Fruit fly (Drosophila melanogaster) whole organism, embryonic: ENCODE results near the gene CG5188.

Experiments
- CG10209 ChIP-seq: fragments of 200-800 bp; sonication (Bioruptor generic); optimal IDR thresholded peaks from 3 replicates; lab custom pipeline; 2017; ENCODE audit warnings: missing biosample characterization, mild to moderate bottlenecking, missing genetic modification characterization, missing genetic modification reagents
- CG1024 ChIP-seq: fragments of 200-800 bp; sonication (Bioruptor generic); IDR thresholded peaks from 2 replicates; pipeline ENCODE4 v1.3.6; 2022; ENCODE audit warnings: missing biosample characterization, missing genetic modification characterization
- CG10366 ChIP-seq: fragments of 200-800 bp; sonication (Bioruptor generic); IDR thresholded peaks from 2 replicates; pipeline ENCODE4 v1.3.6; 2022; ENCODE audit warnings: missing biosample characterization, missing genetic modification characterization
- CG11085 ChIP-seq: fragments of 200-800 bp; sonication (Bioruptor generic); IDR thresholded peaks from 2 replicates; pipeline ENCODE4 v1.3.6; 2022; ENCODE audit warnings: missing biosample characterization, missing genetic modification characterization
- CG12155 ChIP-seq: fragments of 200-800 bp; sonication (Bioruptor generic); optimal IDR thresholded peaks from 3 replicates; lab custom pipeline; 2016; ENCODE audit warnings: missing biosample characterization, missing genetic modification characterization
- CG14441 ChIP-seq: fragments of 200-800 bp; sonication (Bioruptor generic); IDR thresholded peaks from 2 replicates; pipeline ENCODE4 v1.3.6; 2022; ENCODE audit warnings: missing biosample characterization, missing genetic modification characterization
- CG14965 ChIP-seq: fragments of 200-800 bp; sonication (Bioruptor generic); optimal IDR thresholded peaks from 2 replicates; lab custom pipeline; 2016; ENCODE audit warnings: missing biosample characterization, missing genetic modification characterization, borderline replicate concordance
- CG15011 ChIP-seq: fragments of 200-800 bp; sonication (Bioruptor generic); optimal IDR thresholded peaks from 3 replicates; lab custom pipeline; 2018; ENCODE audit warnings: missing biosample characterization, mild to moderate bottlenecking, missing genetic modification characterization
- CG17912 ChIP-seq: fragments of 200-800 bp; sonication (Bioruptor generic); optimal IDR thresholded peaks from 2 replicates; lab custom pipeline; 2018; ENCODE audit warnings: missing biosample characterization, mild to moderate bottlenecking, missing genetic modification characterization
- CG30020 ChIP-seq: fragments of 200-800 bp; optimal IDR thresholded peaks from 2 replicates; lab custom pipeline; 2019; ENCODE audit warnings: missing biosample characterization, mild to moderate bottlenecking, missing genetic modification characterization, moderate library complexity
- CG33557 ChIP-seq: fragments of 200-800 bp; sonication (Bioruptor generic); optimal IDR thresholded peaks from 2 replicates; lab custom pipeline; 2019; ENCODE audit warnings: missing biosample characterization, mild to moderate bottlenecking, missing genetic modification characterization, moderate library complexity
- CG34224 ChIP-seq: fragments of 200-800 bp; sonication (Bioruptor generic); IDR thresholded peaks from 3 replicates; pipeline ENCODE4 v1.3.6; 2022; ENCODE audit warnings: missing biosample characterization, missing genetic modification characterization; ENCODE audit not compliant: partially characterized antibody
- CG3847 ChIP-seq: fragments of 200-800 bp; sonication (Bioruptor generic); IDR thresholded peaks from 2 replicates; pipeline ENCODE4 v1.3.6; 2022; ENCODE audit warnings: missing biosample characterization, missing genetic modification characterization
- CG7271 ChIP-seq: fragments of 200-800 bp; sonication (Bioruptor generic); optimal IDR thresholded peaks from 2 replicates; lab custom pipeline; 2018; ENCODE audit warnings: missing biosample characterization, mild to moderate bottlenecking, missing genetic modification characterization, moderate library complexity
- CG7357 ChIP-seq: fragments of 200-800 bp; sonication (Bioruptor generic); IDR thresholded peaks from 3 replicates; pipeline ENCODE4 v1.3.6; 2022; ENCODE audit warnings: missing biosample characterization, missing genetic modification characterization
- CG8765 ChIP-seq: fragments of 200-800 bp; sonication (Bioruptor generic); IDR thresholded peaks from 2 replicates; pipeline ENCODE4 v1.3.6; 2022; ENCODE audit warnings: missing biosample characterization, missing genetic modification characterization
- CG9817 ChIP-seq: fragments of 200-800 bp; sonication (Bioruptor generic); optimal IDR thresholded peaks from 2 replicates; lab custom pipeline; 2018; ENCODE audit warnings: missing biosample characterization, mild to moderate bottlenecking, missing genetic modification characterization, moderate library complexity
- CG9876 ChIP-seq: fragments of 200-800 bp; sonication (Bioruptor generic); optimal IDR thresholded peaks from 2 replicates; lab custom pipeline; 2016; ENCODE audit warnings: missing biosample characterization, missing genetic modification characterization
- D ChIP-seq, 2 experiments: fragments of 200-800 bp in 1 of 2; fragments of >200 bp in 1 of 2; sonication (Bioruptor generic) in 1 of 2; optimal IDR thresholded peaks; 2 replicates in 1 of 2; 3 replicates in 1 of 2; lab custom pipeline; 2017; ENCODE audit warnings: mild to moderate bottlenecking in 1 of 2, missing biosample characterization in 1 of 2, missing genetic modification characterization in 1 of 2, missing genetic modification reagents in 1 of 2
- D19A ChIP-seq: fragments of 200-800 bp; optimal IDR thresholded peaks from 3 replicates; lab custom pipeline; 2019; ENCODE audit warnings: missing biosample characterization, mild to moderate bottlenecking, missing genetic modification characterization, moderate library complexity
- Dbx ChIP-seq: fragments of 200-800 bp; sonication (Bioruptor generic); IDR thresholded peaks from 3 replicates; pipeline ENCODE4 v1.3.6; 2022; ENCODE audit warnings: missing biosample characterization, missing genetic modification characterization
- Doc3 ChIP-seq: fragments of 200-800 bp; sonication (Bioruptor generic); IDR thresholded peaks from 3 replicates; pipeline ENCODE4 v1.3.6; 2022; ENCODE audit warnings: missing biosample characterization, missing genetic modification characterization; ENCODE audit not compliant: partially characterized antibody
- HHEX ChIP-seq: fragments of 200-800 bp; sonication (Bioruptor generic); optimal IDR thresholded peaks from 3 replicates; lab custom pipeline; 2017; ENCODE audit warnings: missing biosample characterization, mild to moderate bottlenecking, missing genetic modification characterization, missing genetic modification reagents
- Hmx ChIP-seq: fragments of 200-800 bp; sonication (Bioruptor generic); optimal IDR thresholded peaks from 2 replicates; lab custom pipeline; 2016; ENCODE audit warnings: missing biosample characterization, missing genetic modification characterization
- Hr3 ChIP-seq: fragments of 200-800 bp; sonication (Bioruptor generic); optimal IDR thresholded peaks from 3 replicates; lab custom pipeline; 2016; ENCODE audit warnings: missing biosample characterization, missing genetic modification characterization
- Kr ChIP-seq: fragments of 200-800 bp; sonication (Bioruptor generic); optimal IDR thresholded peaks from 2 replicates; lab custom pipeline; 2017; ENCODE audit warnings: missing biosample characterization, mild to moderate bottlenecking, missing genetic modification characterization
- Mad ChIP-seq: fragments of 200-800 bp; sonication (Bioruptor generic); optimal IDR thresholded peaks from 2 replicates; lab custom pipeline; 2016; ENCODE audit warnings: missing biosample characterization, missing genetic modification characterization
- Spps ChIP-seq: fragments of 200-800 bp; sonication (Bioruptor generic); optimal IDR thresholded peaks from 2 replicates; lab custom pipeline; 2018; ENCODE audit warnings: missing biosample characterization, mild to moderate bottlenecking, missing genetic modification characterization
- Xbp1 ChIP-seq: fragments of 200-800 bp; sonication (Bioruptor generic); optimal IDR thresholded peaks from 3 replicates; lab custom pipeline; 2016; ENCODE audit warnings: missing biosample characterization, mild to moderate bottlenecking, missing genetic modification characterization
- bcd ChIP-seq: fragments of 200-800 bp; sonication (Bioruptor generic); optimal IDR thresholded peaks from 2 replicates; lab custom pipeline; 2017; ENCODE audit warnings: missing biosample characterization, mild to moderate bottlenecking, missing genetic modification characterization
- cato ChIP-seq: fragments of 200-800 bp; sonication (Bioruptor generic); optimal IDR thresholded peaks from 2 replicates; lab custom pipeline; 2016; ENCODE audit warnings: missing biosample characterization, missing genetic modification characterization, borderline replicate concordance
- chn ChIP-seq: fragments of 200-800 bp; sonication (Bioruptor generic); optimal IDR thresholded peaks from 2 replicates; lab custom pipeline; 2016; ENCODE audit warnings: missing biosample characterization, missing genetic modification characterization
- dati ChIP-seq: fragments of 200-800 bp; sonication (Bioruptor generic); IDR thresholded peaks from 2 replicates; pipeline ENCODE4 v1.3.6; 2022; ENCODE audit warnings: missing biosample characterization, missing genetic modification characterization
- fd102C ChIP-seq: fragments of 200-800 bp; sonication (Bioruptor generic); optimal IDR thresholded peaks from 2 replicates; lab custom pipeline; 2018; ENCODE audit warnings: missing biosample characterization, mild to moderate bottlenecking, missing genetic modification characterization, moderate library complexity
- gcm2 ChIP-seq: fragments of 200-800 bp; sonication (Bioruptor generic); optimal IDR thresholded peaks from 2 replicates; lab custom pipeline; 2016; ENCODE audit warnings: missing biosample characterization, missing genetic modification characterization
- gsb ChIP-seq: fragments of 200-800 bp; sonication (Bioruptor generic); IDR thresholded peaks from 2 replicates; pipeline ENCODE4 v1.3.6; 2022; ENCODE audit warnings: missing biosample characterization, missing genetic modification characterization
- hth ChIP-seq: fragments of >200 bp; optimal IDR thresholded peaks from 2 replicates; lab custom pipeline; 2017; ENCODE audit warnings: inconsistent platforms
- knrl ChIP-seq: fragments of 200-800 bp; sonication (Bioruptor generic); IDR thresholded peaks from 3 replicates; pipeline ENCODE4 v1.3.6; 2022; ENCODE audit warnings: missing biosample characterization, missing genetic modification characterization; ENCODE audit not compliant: partially characterized antibody
- lov ChIP-seq, 2 experiments: fragments of 200-800 bp in 1 of 2; fragments of >200 bp in 1 of 2; sonication (Bioruptor generic) in 1 of 2; IDR thresholded peaks in 1 of 2; optimal IDR thresholded peaks in 1 of 2; 2 replicates in 1 of 2; 3 replicates in 1 of 2; pipeline versions ENCODE4 v1.3.6 to Lab custom; 2017 to 2022; ENCODE audit warnings: missing biosample characterization in 1 of 2, missing genetic modification characterization in 1 of 2
- nerfin-2 ChIP-seq: fragments of 200-800 bp; sonication (Bioruptor generic); IDR thresholded peaks from 2 replicates; pipeline ENCODE4 v1.3.6; 2022; ENCODE audit warnings: missing biosample characterization, missing genetic modification characterization; ENCODE audit not compliant: partially characterized antibody
- run ChIP-seq: fragments of 200-800 bp; sonication (Bioruptor generic); optimal IDR thresholded peaks from 3 replicates; lab custom pipeline; 2018; ENCODE audit warnings: missing biosample characterization, mild to moderate bottlenecking, missing genetic modification characterization
- slou ChIP-seq: fragments of 200-800 bp; sonication (Bioruptor generic); optimal IDR thresholded peaks from 3 replicates; lab custom pipeline; 2016; ENCODE audit warnings: missing biosample characterization, missing genetic modification characterization
- sqz ChIP-seq: fragments of 200-800 bp; sonication (Bioruptor generic); optimal IDR thresholded peaks from 3 replicates; lab custom pipeline; 2018; ENCODE audit warnings: missing biosample characterization, mild to moderate bottlenecking, missing genetic modification characterization
- unc-4 ChIP-seq: fragments of 200-800 bp; sonication (Bioruptor generic); IDR thresholded peaks from 2 replicates; pipeline ENCODE4 v1.3.6; 2022; ENCODE audit warnings: missing biosample characterization, missing genetic modification characterization; ENCODE audit not compliant: partially characterized antibody
- vfl ChIP-seq: fragments of 200-800 bp; sonication (Bioruptor generic); optimal IDR thresholded peaks from 2 replicates; lab custom pipeline; 2016; ENCODE audit warnings: missing biosample characterization, missing genetic modification characterization
- vvl ChIP-seq: fragments of 200-800 bp; sonication (Bioruptor generic); IDR thresholded peaks from 2 replicates; pipeline ENCODE4 v1.3.6; 2022; ENCODE audit warnings: missing biosample characterization, missing genetic modification characterization
- wek ChIP-seq: fragments of 200-800 bp; sonication (Bioruptor generic); optimal IDR thresholded peaks from 3 replicates; lab custom pipeline; 2018; ENCODE audit warnings: missing biosample characterization, mild to moderate bottlenecking, missing genetic modification characterization, moderate library complexity

Gene CG5188

dm6 chr2L:10387869-10388726, 40.5 kb upstream of the CG5188 start, which contains the start of gene da (continued):
- no peak for TF ChIP-seq gcm2 (GFP tag; lab: Kevin White, UChicago)
- no peak for TF ChIP-seq D (optimal IDR thresholded peaks at IDR 0.05; lab: Kevin White, UChicago)
- TF ChIP-seq D (GFP tag; optimal IDR thresholded peaks at IDR 0.05; lab: Kevin White, UChicago): no peak
- TF ChIP-seq CG14965 (GFP tag; lab: Kevin White, UChicago): no peak
- TF ChIP-seq run (tag; lab: Kevin White, UChicago): no peak
- TF ChIP-seq CG9876 (GFP tag; lab: Kevin White, UChicago): peak; percentile 19
- peak; percentile 50; the same call in 1 of the 3 replicates for TF ChIP-seq knrl (GFP tag; lab: Robert Waterston, UW)
- peak; percentile 3 for TF ChIP-seq CG7271 (tag; lab: Kevin White, UChicago)
- TF ChIP-seq hth (lab: Kevin White, UChicago): no peak
- TF ChIP-seq CG10209 (GFP tag; lab: Kevin White, UChicago): peak; percentile 52
- peak; percentile 96 for TF ChIP-seq CG1024 (GFP tag; lab: Robert Waterston, UW)
- TF ChIP-seq cato (GFP tag; lab: Kevin White, UChicago): no peak
- peak; percentile 23 for TF ChIP-seq Spps (tag; lab: Kevin White, UChicago)
- TF ChIP-seq CG11085 (GFP tag; lab: Robert Waterston, UW): no peak
- peak; percentile 99 for TF ChIP-seq CG30020 (tag; lab: Kevin White, UChicago)
- TF ChIP-seq dati (GFP tag; lab: Robert Waterston, UW): no peak
- no peak for TF ChIP-seq CG9817
- no peak for TF ChIP-seq CG15011 (GFP tag; lab: Kevin White, UChicago)
- TF ChIP-seq D19A: peak; percentile 75
- peak; percentile 53 for TF ChIP-seq vfl (GFP tag; lab: Kevin White, UChicago)
- 0 out of 3 replicates have a peak, but pooled peaks have one; percentile 15 for TF ChIP-seq Dbx (GFP tag; lab: Robert Waterston, UW)
- peak; percentile 75 for TF ChIP-seq vvl (GFP tag; lab: Robert Waterston, UW)
- no peak for TF ChIP-seq fd102C (GFP tag; lab: Kevin White, UChicago)
- peak; percentile 68 for TF ChIP-seq CG34224 (GFP tag; lab: Robert Waterston, UW)
- TF ChIP-seq Hr3: peak; percentile 61
- no peak for TF ChIP-seq Kr (GFP tag; lab: Kevin White, UChicago)
- peak; percentile 15; the same call in 1 of the 2 replicates for TF ChIP-seq CG3847 (GFP tag; lab: Robert Waterston, UW)
- peak; percentile 40 for TF ChIP-seq HHEX (GFP tag; lab: Kevin White, UChicago)
- TF ChIP-seq CG12155 (GFP tag; lab: Kevin White, UChicago): peak; percentile 50
- TF ChIP-seq CG17912 (GFP tag; lab: Kevin White, UChicago): peak; percentile 32
- no peak for TF ChIP-seq gsb (GFP tag; lab: Robert Waterston, UW)
- TF ChIP-seq bcd (GFP tag; lab: Kevin White, UChicago): peak; percentile 58
- TF ChIP-seq Doc3: no peak
- peak; percentile 49 for TF ChIP-seq Hmx (GFP tag; lab: Kevin White, UChicago)
- peak; percentile 65 for TF ChIP-seq nerfin-2 (GFP tag; lab: Robert Waterston, UW)
- peak; percentile 46 for TF ChIP-seq chn (GFP tag; lab: Kevin White, UChicago)
- peak; percentile 73 for TF ChIP-seq Xbp1 (GFP tag; lab: Kevin White, UChicago)
- TF ChIP-seq wek (GFP tag; lab: Kevin White, UChicago): peak; percentile 15
- peak; percentile 54; the same call in 1 of the 2 replicates for TF ChIP-seq unc-4 (GFP tag; lab: Robert Waterston, UW)
- TF ChIP-seq CG33557 (GFP tag; lab: Kevin White, UChicago): peak; percentile 18
- peak; percentile 97 for TF ChIP-seq CG7357 (GFP tag; lab: Robert Waterston, UW)
- TF ChIP-seq CG8765 (GFP tag; lab: Robert Waterston, UW): no peak
- no peak for TF ChIP-seq sqz
- TF ChIP-seq slou (GFP tag; lab: Kevin White, UChicago): no peak
- peak; percentile 39 for TF ChIP-seq Mad (GFP tag; lab: Kevin White, UChicago)
- peak; percentile 63; the same call in 1 of the 2 replicates for TF ChIP-seq CG10366 (GFP tag; lab: Robert Waterston, UW)
- TF ChIP-seq lov (optimal IDR thresholded peaks at IDR 0.05; lab: Kevin White, UChicago): no peak
- peak; percentile 64; the same call in 1 of the 3 replicates for TF ChIP-seq lov (GFP tag; IDR thresholded peaks at IDR 0.05; lab: Robert Waterston, UW)
- TF ChIP-seq CG14441 (GFP tag; lab: Robert Waterston, UW): peak; percentile 59
